Worm (Caenorhabditis elegans): ENCODE results near the gene F42A10.9.

Gene F42A10.9

DNA sequence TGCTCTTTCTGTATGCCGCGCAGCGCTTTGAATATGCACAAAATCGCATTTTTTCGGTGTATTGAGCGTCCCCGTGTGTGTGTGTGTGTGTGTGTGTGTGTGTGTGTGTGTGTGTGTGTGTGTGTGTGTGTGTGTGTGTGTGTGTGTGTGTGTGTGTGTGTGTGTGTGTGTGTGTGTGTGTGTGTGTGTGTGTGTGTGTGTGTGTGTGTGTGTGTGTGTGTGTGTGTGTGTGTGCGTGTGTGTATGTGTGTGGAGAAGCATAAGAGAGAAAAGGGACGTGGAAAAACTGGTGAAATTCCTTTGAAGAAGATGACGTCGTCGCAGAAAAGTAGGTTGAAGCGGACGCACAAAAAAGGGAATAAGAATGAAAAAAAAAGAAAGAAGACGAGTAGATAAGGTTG lies 31.0 kb upstream of the F42A10.9 start:
- peak; percentile 49 for TF ChIP-seq tbx-2 (tag; optimal IDR thresholded peaks at IDR 0.05)
- peak; percentile 3 for TF ChIP-seq C08G9.2 (tag; optimal IDR thresholded peaks at IDR 0.05)
- peak; percentile 27 for TF ChIP-seq pha-2 (tag; optimal IDR thresholded peaks at IDR 0.05)
- TF ChIP-seq unc-42 (tag; optimal IDR thresholded peaks at IDR 0.05), result peak; percentile 34
- TF ChIP-seq hlh-13 (GFP tag; optimal IDR thresholded peaks at IDR 0.05), result peak; percentile 44
- TF ChIP-seq ceh-19 (GFP tag; optimal IDR thresholded peaks at IDR 0.05), result peak; percentile 59
- peak; percentile 12 for TF ChIP-seq lin-11 (tag; optimal IDR thresholded peaks at IDR 0.05)
- peak; percentile 63 for TF ChIP-seq C38D4.7 (GFP tag; optimal IDR thresholded peaks at IDR 0.05)
- TF ChIP-seq ceh-18 (tag; optimal IDR thresholded peaks at IDR 0.05), result peak; percentile 39
- peak; percentile 71 for TF ChIP-seq gmeb-2 (tag; optimal IDR thresholded peaks at IDR 0.05)
- TF ChIP-seq che-1 (tag; optimal IDR thresholded peaks at IDR 0.05), result peak; percentile 49
- TF ChIP-seq Y22D7AL.16 (tag; optimal IDR thresholded peaks at IDR 0.05), result peak; percentile 5
- peak; percentile 67 for TF ChIP-seq K02D7.2 (tag; optimal IDR thresholded peaks at IDR 0.05)
- TF ChIP-seq ceh-24 (tag; optimal IDR thresholded peaks at IDR 0.05), result peak; percentile 15
- TF ChIP-seq ceh-6 (GFP tag; optimal IDR thresholded peaks at IDR 0.05), result peak; percentile 59
- peak; percentile 3 for TF ChIP-seq ceh-31 (tag; optimal IDR thresholded peaks at IDR 0.05)
- peak; percentile 7 for TF ChIP-seq fkh-6 (tag; optimal IDR thresholded peaks at IDR 0.05)
- TF ChIP-seq sox-4 (tag; optimal IDR thresholded peaks at IDR 0.05), result peak; percentile 60
- peak; percentile 65 for TF ChIP-seq pat-9 (tag; optimal IDR thresholded peaks at IDR 0.05)
- peak; percentile 65 for TF ChIP-seq T23F11.4 (GFP tag; optimal IDR thresholded peaks at IDR 0.05)
- peak; percentile 54 for TF ChIP-seq elt-2 (tag; optimal IDR thresholded peaks at IDR 0.05)

DNA sequence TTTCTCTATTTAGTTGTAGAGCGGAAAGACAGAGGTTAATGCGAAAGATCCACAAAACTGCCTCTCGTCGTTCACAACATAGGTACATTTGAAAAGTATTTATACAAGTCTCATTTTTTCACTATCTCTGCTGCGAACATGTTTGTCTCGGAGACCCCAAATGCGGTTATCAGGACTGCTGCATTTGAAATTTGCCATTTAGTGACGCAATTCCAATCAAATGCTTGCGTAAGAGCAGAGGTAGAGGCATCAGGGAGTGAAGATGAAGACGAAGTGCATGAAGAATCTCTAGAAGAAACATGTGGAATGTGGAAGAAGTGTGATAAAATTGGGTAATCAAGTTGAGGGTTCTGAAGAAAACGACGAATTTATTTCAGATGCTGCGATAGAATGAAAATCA lies 30.3 kb upstream of the F42A10.9 start:
- TF ChIP-seq pha-4 (tag; optimal IDR thresholded peaks at IDR 0.05) (no peak), elt-2 (tag; optimal IDR thresholded peaks at IDR 0.05) (peak; percentile 47)

DNA sequence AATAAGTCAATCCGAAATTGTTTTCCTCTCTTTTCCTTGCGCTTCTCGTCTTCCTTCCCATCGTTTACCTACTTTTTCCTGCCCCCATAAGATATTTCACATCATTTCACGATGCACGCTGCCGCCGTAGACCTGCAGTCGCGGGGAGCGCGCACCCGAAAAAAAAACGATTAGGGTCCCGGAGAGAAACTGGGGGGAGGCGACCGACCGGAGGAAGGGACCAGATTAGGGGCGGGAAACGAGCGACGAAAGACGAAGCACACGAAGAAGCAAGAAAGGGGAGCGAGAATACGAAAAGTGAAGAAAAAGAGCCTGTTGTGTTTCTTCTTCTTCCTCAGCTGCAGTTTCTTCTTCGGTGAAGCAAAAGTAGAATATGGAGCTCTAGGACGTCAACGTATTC lies 29.2 kb upstream of the F42A10.9 start:
- TF ChIP-seq ceh-31 (tag; optimal IDR thresholded peaks at IDR 0.05), result peak; percentile 42
- TF ChIP-seq sdc-2 (tag; optimal IDR thresholded peaks at IDR 0.05), result peak; percentile 22
- no peak for TF ChIP-seq nhr-11 (tag; optimal IDR thresholded peaks at IDR 0.05)
- TF ChIP-seq ref-2 (tag; optimal IDR thresholded peaks at IDR 0.05), result peak; percentile 30
- no peak for TF ChIP-seq ceh-45 (GFP tag; IDR thresholded peaks at IDR 0.05)
- TF ChIP-seq unc-42 (tag; optimal IDR thresholded peaks at IDR 0.05), result peak; percentile 74
- peak; percentile 10 for TF ChIP-seq ceh-19 (GFP tag; optimal IDR thresholded peaks at IDR 0.05)
- TF ChIP-seq tbx-2 (tag; optimal IDR thresholded peaks at IDR 0.05), result peak; percentile 29

DNA sequence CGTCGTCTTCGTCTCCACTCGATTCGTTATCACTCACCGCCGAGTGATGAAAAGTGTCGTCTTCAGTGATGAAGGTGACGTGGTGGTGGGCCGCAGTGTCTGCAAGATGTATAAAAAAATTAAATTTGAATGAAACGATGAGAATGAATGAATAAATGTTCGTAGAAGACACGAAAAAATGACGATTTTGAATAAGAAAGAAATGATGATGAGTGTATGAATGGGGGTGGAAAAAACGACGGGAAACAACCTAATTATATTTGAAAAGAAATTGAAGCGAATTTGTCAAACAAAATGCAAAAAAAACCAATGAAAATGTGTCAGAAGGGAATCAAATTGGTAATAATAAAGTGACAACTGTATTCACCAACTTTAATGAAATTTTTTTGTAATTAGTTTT lies 28.2 kb upstream of the F42A10.9 start, which contains the start of gene mvk-1:
mvk-1 (minus strand) TSS at position 101 of the 400 bp plus-strand sequence.
- TF ChIP-seq ceh-30 (tag; optimal IDR thresholded peaks at IDR 0.05), result no peak
- TF ChIP-seq eyg-1 (tag; optimal IDR thresholded peaks at IDR 0.05), result no peak
- no peak for TF ChIP-seq ceh-24 (tag; optimal IDR thresholded peaks at IDR 0.05)
- TF ChIP-seq tbx-7 (tag; optimal IDR thresholded peaks at IDR 0.05), result no peak
- TF ChIP-seq unc-3 (GFP tag; conservative IDR thresholded peaks at IDR 0.05), result no peak
- no peak for TF ChIP-seq unc-3 (tag; optimal IDR thresholded peaks at IDR 0.05)
- no peak for TF ChIP-seq lim-6 (tag; optimal IDR thresholded peaks at IDR 0.05)
- TF ChIP-seq ceh-18 (tag; optimal IDR thresholded peaks at IDR 0.05), result no peak
- TF ChIP-seq K09A11.1 (tag; optimal IDR thresholded peaks at IDR 0.05; ENCODE audit: insufficient read depth), result no peak
- TF ChIP-seq ceh-9 (tag; optimal IDR thresholded peaks at IDR 0.05), result no peak
- no peak for TF ChIP-seq mec-3 (tag; optimal IDR thresholded peaks at IDR 0.05; ENCODE audit: borderline replicate concordance)
- no peak for TF ChIP-seq C08G9.2 (tag; optimal IDR thresholded peaks at IDR 0.05)
- TF ChIP-seq unc-42 (tag; optimal IDR thresholded peaks at IDR 0.05), result no peak
- TF ChIP-seq pha-2 (tag; optimal IDR thresholded peaks at IDR 0.05), result no peak
